Fruit fly (Drosophila melanogaster): ENCODE results near the gene CG32270.

CG32270 gene

DNA sequence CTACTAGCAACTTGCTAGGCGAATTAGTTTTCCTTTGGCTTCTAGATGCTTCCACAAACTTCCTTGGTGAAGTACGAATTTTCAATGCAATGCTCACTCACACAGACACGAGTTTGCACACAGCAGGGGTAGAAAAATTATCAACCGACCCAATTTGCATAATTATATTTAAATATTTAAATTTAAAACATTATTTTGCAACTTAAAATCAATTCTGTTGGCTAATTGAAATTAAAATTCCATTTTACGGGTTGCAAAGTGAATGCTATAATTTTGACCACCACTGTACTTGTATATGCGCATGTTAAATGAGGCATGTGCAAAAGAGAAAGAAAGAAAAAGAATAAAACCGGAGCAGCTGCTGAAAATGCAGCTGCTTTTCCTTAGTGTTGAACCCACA lies 14.7 kb downstream of the CG32270 start (continued):
- TF ChIP-seq fd102C (GFP tag; optimal IDR thresholded peaks at IDR 0.05), result peak; percentile 85
- no peak for TF ChIP-seq br (optimal IDR thresholded peaks at IDR 0.05)
- TF ChIP-seq lab (GFP tag; optimal IDR thresholded peaks at IDR 0.05), result peak; percentile 97
- peak; percentile 74 for TF ChIP-seq Deaf1 (tag; optimal IDR thresholded peaks at IDR 0.05)
- peak; percentile 70 for TF ChIP-seq CG18011 (GFP tag; optimal IDR thresholded peaks at IDR 0.05)
- peak; percentile 87 for TF ChIP-seq CG2202 (tag; optimal IDR thresholded peaks at IDR 0.05)
- TF ChIP-seq ewg (GFP tag; optimal IDR thresholded peaks at IDR 0.05), result peak; percentile 94
- TF ChIP-seq dpn (GFP tag; optimal IDR thresholded peaks at IDR 0.05), result peak; percentile 40 to 92
- TF ChIP-seq ATbp (GFP tag; optimal IDR thresholded peaks at IDR 0.05), result peak; percentile 93
- peak; percentile 92 for TF ChIP-seq CG17385 (GFP tag; optimal IDR thresholded peaks at IDR 0.05)
- no peak for TF ChIP-seq pb (GFP tag; optimal IDR thresholded peaks at IDR 0.05)
- peak; percentile 72 for TF ChIP-seq E2f2 (GFP tag; IDR thresholded peaks at IDR 0.05)
- peak; percentile 88 for TF ChIP-seq tio (GFP tag; optimal IDR thresholded peaks at IDR 0.05)
- TF ChIP-seq kah (GFP tag; optimal IDR thresholded peaks at IDR 0.05), result peak; percentile 88
- peak; percentile 95 for TF ChIP-seq CG8924 (tag; optimal IDR thresholded peaks at IDR 0.05)
- TF ChIP-seq CG4282 (GFP tag; optimal IDR thresholded peaks at IDR 0.05), result no peak
- peak; percentile 88 for TF ChIP-seq CG11093 (GFP tag; IDR thresholded peaks at IDR 0.05)
- peak; percentile 93 for TF ChIP-seq Atf6 (GFP tag; IDR thresholded peaks at IDR 0.05)
- TF ChIP-seq cwo (GFP tag; optimal IDR thresholded peaks at IDR 0.05), result peak; percentile 89
- TF ChIP-seq CG9817 (tag; optimal IDR thresholded peaks at IDR 0.05), result peak; percentile 82
- TF ChIP-seq nom (GFP tag; optimal IDR thresholded peaks at IDR 0.05), result peak; percentile 62
- TF ChIP-seq CG33213 (GFP tag; optimal IDR thresholded peaks at IDR 0.05), result peak; percentile 57
- TF ChIP-seq Scr (GFP tag; IDR thresholded peaks at IDR 0.05; ENCODE audit: partially characterized antibody), result no peak
- TF ChIP-seq CG10543 (GFP tag; optimal IDR thresholded peaks at IDR 0.05), result peak; percentile 59
- peak; percentile 91 for TF ChIP-seq CG12071 (GFP tag; optimal IDR thresholded peaks at IDR 0.05)
- no peak for TF ChIP-seq D (optimal IDR thresholded peaks at IDR 0.05)
- peak; percentile 93 for TF ChIP-seq D (GFP tag; optimal IDR thresholded peaks at IDR 0.05)
- peak; percentile 81 for TF ChIP-seq Mad (GFP tag; optimal IDR thresholded peaks at IDR 0.05)
- TF ChIP-seq exex (tag; optimal IDR thresholded peaks at IDR 0.05), result peak; percentile 58
- TF ChIP-seq CG11723 (GFP tag; optimal IDR thresholded peaks at IDR 0.05), result peak; percentile 83
- peak; percentile 78 for TF ChIP-seq gt (GFP tag; IDR thresholded peaks at IDR 0.05)
- TF ChIP-seq CG16815 (GFP tag; optimal IDR thresholded peaks at IDR 0.05), result peak; percentile 85
- TF ChIP-seq CG14014 (GFP tag; IDR thresholded peaks at IDR 0.05), result peak; percentile 94
- peak; percentile 88 for TF ChIP-seq Abd-B (GFP tag; optimal IDR thresholded peaks at IDR 0.05)
- TF ChIP-seq CG1603 (tag; optimal IDR thresholded peaks at IDR 0.05), result peak; percentile 88
- TF ChIP-seq CG31224 (GFP tag; IDR thresholded peaks at IDR 0.05), result peak; percentile 86
- TF ChIP-seq Hmr (GFP tag; optimal IDR thresholded peaks at IDR 0.05), result peak; percentile 94
- TF ChIP-seq shn (GFP tag; optimal IDR thresholded peaks at IDR 0.05), result no peak
- TF ChIP-seq jing (GFP tag; optimal IDR thresholded peaks at IDR 0.05), result peak; percentile 82
- TF ChIP-seq Hand (GFP tag; optimal IDR thresholded peaks at IDR 0.05), result peak; percentile 90
- TF ChIP-seq pzg (GFP tag; optimal IDR thresholded peaks at IDR 0.05), result peak; percentile 12
- peak; percentile 90 for TF ChIP-seq peb (GFP tag; IDR thresholded peaks at IDR 0.05)
- TF ChIP-seq E2f1 (GFP tag; IDR thresholded peaks at IDR 0.05), result peak; percentile 94
- no peak for TF ChIP-seq Bgb (GFP tag; IDR thresholded peaks at IDR 0.05; ENCODE audit: partially characterized antibody)
- TF ChIP-seq Eip74EF (GFP tag; optimal IDR thresholded peaks at IDR 0.05), result peak in 1 of 2 experiments; percentile 91
- peak; percentile 88 for TF ChIP-seq ase (GFP tag; IDR thresholded peaks at IDR 0.05)
- TF ChIP-seq CG17186 (GFP tag; optimal IDR thresholded peaks at IDR 0.05), result peak; percentile 47
- TF ChIP-seq CG32772 (GFP tag; IDR thresholded peaks at IDR 0.05), result peak; percentile 93
- peak; percentile 90 for TF ChIP-seq CG14667 (GFP tag; IDR thresholded peaks at IDR 0.05)
- TF ChIP-seq grn (GFP tag; optimal IDR thresholded peaks at IDR 0.05), result peak; percentile 20
